Fruit fly (Drosophila melanogaster) whole organism, embryonic: ENCODE results near the gene gukh.

Experiments
- Asciz ChIP-seq: fragments of 200-800 bp; sonication (Bioruptor generic); optimal IDR thresholded peaks from 2 replicates; lab custom pipeline; 2017; ENCODE audit warnings: missing biosample characterization, mild to moderate bottlenecking, missing genetic modification characterization, missing genetic modification reagents
- Atf-2 ChIP-seq: fragments of 200-800 bp; sonication (Bioruptor generic); optimal IDR thresholded peaks from 2 replicates; lab custom pipeline; 2016; ENCODE audit warnings: missing biosample characterization, missing genetic modification characterization
- Bteb2 ChIP-seq: fragments of 200-800 bp; sonication (Bioruptor generic); optimal IDR thresholded peaks from 2 replicates; lab custom pipeline; 2016; ENCODE audit warnings: missing biosample characterization, missing genetic modification characterization
- CG11504 ChIP-seq: fragments of 200-800 bp; sonication (Bioruptor generic); optimal IDR thresholded peaks from 3 replicates; lab custom pipeline; 2019; ENCODE audit warnings: missing biosample characterization, mild to moderate bottlenecking, missing genetic modification characterization, moderate library complexity
- CG12769 ChIP-seq: fragments of 200-800 bp; sonication (Bioruptor generic); optimal IDR thresholded peaks from 2 replicates; lab custom pipeline; 2019; ENCODE audit warnings: missing biosample characterization, mild to moderate bottlenecking, missing genetic modification characterization, moderate library complexity
- CG13624 ChIP-seq: fragments of 200-800 bp; sonication (Bioruptor generic); optimal IDR thresholded peaks from 2 replicates; lab custom pipeline; 2016; ENCODE audit warnings: missing biosample characterization, missing genetic modification characterization
- CG13894 ChIP-seq: fragments of 200-800 bp; sonication (Bioruptor generic); optimal IDR thresholded peaks from 3 replicates; lab custom pipeline; 2018; ENCODE audit warnings: missing biosample characterization, mild to moderate bottlenecking, missing genetic modification characterization, moderate library complexity
- CG14050 ChIP-seq: fragments of 200-800 bp; sonication (Bioruptor generic); IDR thresholded peaks from 3 replicates; pipeline ENCODE4 v1.3.6; 2022; ENCODE audit warnings: missing biosample characterization, missing genetic modification characterization
- CG14965 ChIP-seq: fragments of 200-800 bp; sonication (Bioruptor generic); optimal IDR thresholded peaks from 2 replicates; lab custom pipeline; 2016; ENCODE audit warnings: missing biosample characterization, missing genetic modification characterization, borderline replicate concordance
- CG15514 ChIP-seq: fragments of 200-800 bp; sonication (Bioruptor generic); optimal IDR thresholded peaks from 3 replicates; lab custom pipeline; 2017; ENCODE audit warnings: missing biosample characterization, missing genetic modification characterization, mild to moderate bottlenecking, moderate library complexity, missing genetic modification reagents
- CG15696 ChIP-seq: fragments of 200-800 bp; sonication (Bioruptor generic); optimal IDR thresholded peaks from 2 replicates; lab custom pipeline; 2019; ENCODE audit warnings: missing biosample characterization, mild to moderate bottlenecking, missing genetic modification characterization, moderate library complexity
- CG1647 ChIP-seq: fragments of 200-800 bp; sonication (Bioruptor generic); optimal IDR thresholded peaks from 3 replicates; lab custom pipeline; 2016; ENCODE audit warnings: missing biosample characterization, missing genetic modification characterization
- CG17361 ChIP-seq: fragments of 200-800 bp; sonication (Bioruptor generic); IDR thresholded peaks from 3 replicates; pipeline ENCODE4 v1.3.6; 2022; ENCODE audit warnings: missing biosample characterization, missing genetic modification characterization
- CG17802 ChIP-seq: fragments of 200-800 bp; sonication (Bioruptor generic); optimal IDR thresholded peaks from 2 replicates; lab custom pipeline; 2018; ENCODE audit warnings: missing biosample characterization, mild to moderate bottlenecking, missing genetic modification characterization, moderate library complexity
- CG18764 ChIP-seq: fragments of 200-800 bp; sonication (Bioruptor generic); optimal IDR thresholded peaks from 3 replicates; lab custom pipeline; 2016; ENCODE audit warnings: missing biosample characterization, missing genetic modification characterization
- CG2889 ChIP-seq: fragments of 200-800 bp; sonication (Bioruptor generic); IDR thresholded peaks from 3 replicates; pipeline ENCODE4 v1.3.6; 2022; ENCODE audit warnings: missing biosample characterization, missing genetic modification characterization
- CG3281 ChIP-seq: fragments of 200-800 bp; sonication (Bioruptor generic); optimal IDR thresholded peaks from 3 replicates; lab custom pipeline; 2017; ENCODE audit warnings: missing biosample characterization, mild to moderate bottlenecking, missing genetic modification characterization
- CG6813 ChIP-seq: fragments of 200-800 bp; sonication (Bioruptor generic); optimal IDR thresholded peaks from 2 replicates; lab custom pipeline; 2017; ENCODE audit warnings: missing biosample characterization, missing genetic modification characterization, mild to moderate bottlenecking, moderate library complexity, missing genetic modification reagents
- CG7839 ChIP-seq: fragments of 200-800 bp; sonication (Bioruptor generic); optimal IDR thresholded peaks from 3 replicates; lab custom pipeline; 2018; ENCODE audit warnings: missing biosample characterization, mild to moderate bottlenecking, missing genetic modification characterization, moderate library complexity
- CG8388 ChIP-seq: fragments of 200-800 bp; sonication (Bioruptor generic); optimal IDR thresholded peaks from 2 replicates; lab custom pipeline; 2019; ENCODE audit warnings: missing biosample characterization, mild to moderate bottlenecking, missing genetic modification characterization, moderate library complexity
- Dek ChIP-seq: fragments of 200-800 bp; sonication (Bioruptor generic); optimal IDR thresholded peaks from 3 replicates; lab custom pipeline; 2019; ENCODE audit warnings: missing biosample characterization, mild to moderate bottlenecking, missing genetic modification characterization, moderate library complexity
- Dref ChIP-seq: fragments of 200-800 bp; sonication (Bioruptor generic); IDR thresholded peaks from 2 replicates; pipeline ENCODE4 v1.3.6; 2022; ENCODE audit warnings: missing biosample characterization, missing genetic modification characterization
- HHEX ChIP-seq: fragments of 200-800 bp; sonication (Bioruptor generic); optimal IDR thresholded peaks from 3 replicates; lab custom pipeline; 2017; ENCODE audit warnings: missing biosample characterization, mild to moderate bottlenecking, missing genetic modification characterization, missing genetic modification reagents
- Lim3 ChIP-seq: fragments of 200-800 bp; sonication (Bioruptor generic); IDR thresholded peaks from 2 replicates; pipeline ENCODE4 v1.3.6; 2022; ENCODE audit warnings: missing biosample characterization, missing genetic modification characterization
- Med ChIP-seq: fragments of 200-800 bp; sonication (Bioruptor generic); peaks from one replicate; lab custom pipeline; 2016; ENCODE audit warnings: missing biosample characterization, missing genetic modification characterization, mild to moderate bottlenecking, inconsistent platforms, moderate library complexity
- Neu2 ChIP-seq: fragments of 200-800 bp; sonication (Bioruptor generic); optimal IDR thresholded peaks from 3 replicates; lab custom pipeline; 2016; ENCODE audit warnings: missing biosample characterization, missing genetic modification characterization, borderline replicate concordance
- Ravus ChIP-seq: fragments of 200-800 bp; sonication (Bioruptor generic); IDR thresholded peaks from 2 replicates; pipeline ENCODE4 v1.3.6; 2022; ENCODE audit warnings: missing biosample characterization, missing genetic modification characterization
- Sry-δ ChIP-seq: fragments of 200-800 bp; sonication (Bioruptor generic); optimal IDR thresholded peaks from 2 replicates; lab custom pipeline; 2016; ENCODE audit warnings: missing biosample characterization, missing genetic modification characterization
- Ssrp ChIP-seq: fragments of 200-800 bp; sonication (Bioruptor generic); optimal IDR thresholded peaks from 2 replicates; lab custom pipeline; 2018; ENCODE audit warnings: missing biosample characterization, mild to moderate bottlenecking, missing genetic modification characterization, moderate library complexity
- Xrp1 ChIP-seq: fragments of 200-800 bp; sonication (Bioruptor generic); IDR thresholded peaks from 2 replicates; pipeline ENCODE4 v1.3.6; 2022; ENCODE audit warnings: missing biosample characterization, missing genetic modification characterization
- ac ChIP-seq: fragments of 200-800 bp; sonication (Bioruptor generic); optimal IDR thresholded peaks from 3 replicates; lab custom pipeline; 2017; ENCODE audit warnings: missing biosample characterization, mild to moderate bottlenecking, missing genetic modification characterization
- ash1 ChIP-seq: fragments of 200-800 bp; sonication (Bioruptor generic); optimal IDR thresholded peaks from 2 replicates; lab custom pipeline; 2018; ENCODE audit warnings: missing biosample characterization, mild to moderate bottlenecking, missing genetic modification characterization
- bab2 ChIP-seq: fragments of 200-800 bp; sonication (Bioruptor generic); optimal IDR thresholded peaks from 2 replicates; lab custom pipeline; 2016; ENCODE audit warnings: missing biosample characterization, missing genetic modification characterization
- caup ChIP-seq: fragments of 200-800 bp; sonication (Bioruptor generic); optimal IDR thresholded peaks from 3 replicates; lab custom pipeline; 2017; ENCODE audit warnings: missing biosample characterization, mild to moderate bottlenecking, missing genetic modification characterization, moderate library complexity; ENCODE audit not compliant: severe bottlenecking
- chm ChIP-seq: fragments of 200-800 bp; sonication (Bioruptor generic); IDR thresholded peaks from 2 replicates; pipeline ENCODE4 v1.3.6; 2022; ENCODE audit warnings: missing biosample characterization, missing genetic modification characterization
- chn ChIP-seq: fragments of 200-800 bp; sonication (Bioruptor generic); optimal IDR thresholded peaks from 2 replicates; lab custom pipeline; 2016; ENCODE audit warnings: missing biosample characterization, missing genetic modification characterization
- ci ChIP-seq: fragments of 200-800 bp; sonication (Bioruptor generic); IDR thresholded peaks from 3 replicates; pipeline ENCODE4 v1.3.6; 2022; ENCODE audit warnings: missing biosample characterization, missing genetic modification characterization
- corto ChIP-seq: fragments of 200-800 bp; sonication (Bioruptor generic); optimal IDR thresholded peaks from 2 replicates; lab custom pipeline; 2016; ENCODE audit warnings: missing biosample characterization, mild to moderate bottlenecking, missing genetic modification characterization, moderate library complexity
- dati ChIP-seq: fragments of 200-800 bp; sonication (Bioruptor generic); IDR thresholded peaks from 2 replicates; pipeline ENCODE4 v1.3.6; 2022; ENCODE audit warnings: missing biosample characterization, missing genetic modification characterization
- dysf ChIP-seq: fragments of 200-800 bp; sonication (Bioruptor generic); IDR thresholded peaks from 3 replicates; pipeline ENCODE4 v1.3.6; 2022; ENCODE audit warnings: missing biosample characterization, missing genetic modification characterization
- eyg ChIP-seq: fragments of 200-800 bp; sonication (Bioruptor generic); optimal IDR thresholded peaks from 3 replicates; lab custom pipeline; 2016; ENCODE audit warnings: missing biosample characterization, missing genetic modification characterization
- gem ChIP-seq: fragments of 200-800 bp; sonication (Bioruptor generic); optimal IDR thresholded peaks from 2 replicates; lab custom pipeline; 2019; ENCODE audit warnings: missing biosample characterization, mild to moderate bottlenecking, missing genetic modification characterization, moderate library complexity
- grn ChIP-seq: fragments of 200-800 bp; sonication (Bioruptor generic); optimal IDR thresholded peaks from 3 replicates; lab custom pipeline; 2017; ENCODE audit warnings: missing biosample characterization, missing genetic modification characterization
- gsb ChIP-seq: fragments of 200-800 bp; sonication (Bioruptor generic); IDR thresholded peaks from 2 replicates; pipeline ENCODE4 v1.3.6; 2022; ENCODE audit warnings: missing biosample characterization, missing genetic modification characterization
- ind ChIP-seq: fragments of 200-800 bp; sonication (Bioruptor generic); optimal IDR thresholded peaks from 3 replicates; lab custom pipeline; 2016; ENCODE audit warnings: missing biosample characterization, missing genetic modification characterization
- lab ChIP-seq: fragments of 200-800 bp; sonication (Bioruptor generic); optimal IDR thresholded peaks from 3 replicates; lab custom pipeline; 2017; ENCODE audit warnings: missing biosample characterization, missing genetic modification characterization, mild to moderate bottlenecking, moderate library complexity, missing genetic modification reagents
- peb ChIP-seq: fragments of 200-800 bp; sonication (Bioruptor generic); IDR thresholded peaks from 2 replicates; pipeline ENCODE4 v1.3.6; 2022; ENCODE audit warnings: missing biosample characterization, missing genetic modification characterization
- run ChIP-seq: fragments of 200-800 bp; sonication (Bioruptor generic); optimal IDR thresholded peaks from 3 replicates; lab custom pipeline; 2018; ENCODE audit warnings: missing biosample characterization, mild to moderate bottlenecking, missing genetic modification characterization
- slou ChIP-seq: fragments of 200-800 bp; sonication (Bioruptor generic); optimal IDR thresholded peaks from 3 replicates; lab custom pipeline; 2016; ENCODE audit warnings: missing biosample characterization, missing genetic modification characterization
- sqz ChIP-seq: fragments of 200-800 bp; sonication (Bioruptor generic); optimal IDR thresholded peaks from 3 replicates; lab custom pipeline; 2018; ENCODE audit warnings: missing biosample characterization, mild to moderate bottlenecking, missing genetic modification characterization
- zen ChIP-seq: fragments of 200-800 bp; sonication (Bioruptor generic); optimal IDR thresholded peaks from 3 replicates; lab custom pipeline; 2018; ENCODE audit warnings: missing biosample characterization, mild to moderate bottlenecking, missing genetic modification characterization, moderate library complexity

Gene gukh

DNA sequence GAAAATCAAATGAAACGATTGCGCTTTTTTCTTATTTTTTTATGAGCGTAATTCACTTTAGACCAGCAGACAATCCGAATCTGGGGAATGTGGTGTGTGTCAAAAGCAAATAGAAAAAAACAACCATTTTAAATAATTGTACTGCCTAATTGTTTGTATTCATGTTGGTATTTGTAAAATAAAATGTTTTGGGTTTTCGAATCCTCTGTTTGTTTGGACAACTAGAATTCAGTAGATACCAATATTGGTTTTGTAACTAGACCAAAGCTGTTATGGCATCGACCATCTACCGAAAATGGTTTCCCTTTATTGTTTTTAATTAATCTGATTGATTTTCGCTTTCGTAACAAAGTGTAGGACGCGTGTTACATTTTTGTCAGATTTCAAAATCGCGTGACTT lies 27.1 kb downstream of the gukh start (continued):
- TF ChIP-seq chn (GFP tag; lab: Kevin White, UChicago), result no peak
- peak; percentile 45 for TF ChIP-seq caup (GFP tag; lab: Kevin White, UChicago)
- peak; percentile 88 for TF ChIP-seq Med
- TF ChIP-seq CG15514 (GFP tag; lab: Kevin White, UChicago), result peak; percentile 9
- peak; percentile 13 for TF ChIP-seq CG1647 (GFP tag; lab: Kevin White, UChicago)
- no peak for TF ChIP-seq CG2889
- peak; percentile 6 for TF ChIP-seq CG3281 (GFP tag; lab: Kevin White, UChicago)
- no peak for TF ChIP-seq ci (GFP tag; lab: Robert Waterston, UW)
- TF ChIP-seq dysf (GFP tag; lab: Robert Waterston, UW), result peak; percentile 38; the same call in 2 of the 3 replicates
- TF ChIP-seq CG13894 (tag; lab: Kevin White, UChicago), result no peak
- TF ChIP-seq CG18764, result peak; percentile 33
- TF ChIP-seq Atf-2 (GFP tag; lab: Kevin White, UChicago), result no peak
- TF ChIP-seq Xrp1, result peak; percentile 36; the same call in 1 of the 2 replicates
- TF ChIP-seq Neu2 (GFP tag; lab: Kevin White, UChicago), result no peak
- no peak for TF ChIP-seq CG13624 (GFP tag; lab: Kevin White, UChicago)
- TF ChIP-seq CG7839 (tag; lab: Kevin White, UChicago), result peak; percentile 53
- TF ChIP-seq CG12769 (tag; lab: Kevin White, UChicago), result peak; percentile 30
- TF ChIP-seq Dek (tag; lab: Kevin White, UChicago), result no peak
- TF ChIP-seq Ravus (GFP tag; lab: Robert Waterston, UW), result no peak
- TF ChIP-seq slou (GFP tag; lab: Kevin White, UChicago), result peak; percentile 13
- no peak for TF ChIP-seq ind (GFP tag; lab: Kevin White, UChicago)
- no peak for TF ChIP-seq CG14050 (GFP tag; lab: Robert Waterston, UW)
- peak; percentile 26 for TF ChIP-seq eyg (GFP tag; lab: Kevin White, UChicago)
- TF ChIP-seq gsb (GFP tag; lab: Robert Waterston, UW), result no peak
- peak; percentile 36 for TF ChIP-seq sqz
- TF ChIP-seq CG8388, result no peak
- TF ChIP-seq lab (GFP tag; lab: Kevin White, UChicago), result peak; percentile 42
- peak; percentile 32 for TF ChIP-seq HHEX (GFP tag; lab: Kevin White, UChicago)
- peak; percentile 26; the same call in 1 of the 2 replicates for TF ChIP-seq peb (GFP tag; lab: Robert Waterston, UW)
- no peak for TF ChIP-seq Ssrp (tag; lab: Kevin White, UChicago)
- no peak for TF ChIP-seq Sry-δ (GFP tag; lab: Kevin White, UChicago)
- TF ChIP-seq Dref (GFP tag; lab: Robert Waterston, UW), result no peak
- TF ChIP-seq CG15696 (tag; lab: Kevin White, UChicago), result peak; percentile 59
- TF ChIP-seq run, result no peak
- TF ChIP-seq corto (GFP tag; lab: Kevin White, UChicago), result no peak
- TF ChIP-seq CG17361 (GFP tag; lab: Robert Waterston, UW), result 0 out of 3 replicates have a peak, but pooled peaks have one; percentile 22
- no peak for TF ChIP-seq Lim3
- TF ChIP-seq CG11504 (tag; lab: Kevin White, UChicago), result peak; percentile 9
- TF ChIP-seq ash1 (GFP tag; lab: Kevin White, UChicago), result no peak
- no peak for TF ChIP-seq dati (GFP tag; lab: Robert Waterston, UW)
- peak; percentile 25 for TF ChIP-seq CG6813 (GFP tag; lab: Kevin White, UChicago)
- no peak for TF ChIP-seq CG14965 (GFP tag; lab: Kevin White, UChicago)
- peak; percentile 43 for TF ChIP-seq zen (tag; lab: Kevin White, UChicago)
- TF ChIP-seq ac (GFP tag; lab: Kevin White, UChicago), result peak; percentile 5
- peak; percentile 62 for TF ChIP-seq bab2
- no peak for TF ChIP-seq Bteb2 (GFP tag; lab: Kevin White, UChicago)
- TF ChIP-seq chm (GFP tag; lab: Robert Waterston, UW), result peak; percentile 48; the same call in 1 of the 2 replicates
- TF ChIP-seq grn (GFP tag; lab: Kevin White, UChicago), result peak; percentile 1
- peak; percentile 39 for TF ChIP-seq Asciz (GFP tag; lab: Kevin White, UChicago)
- TF ChIP-seq CG17802, result no peak
- TF ChIP-seq gem (tag; lab: Kevin White, UChicago), result peak; percentile 46
